Fruit fly (Drosophila melanogaster): ENCODE measurements around the gene IP3K1.

The IP3K1 gene

dm6 chr2L:9757990-9758814, 24.0 kb upstream of the IP3K1 start, which contains the start of gene zf30C (continued):
- TF ChIP-seq shn (GFP tag; optimal IDR thresholded peaks at IDR 0.05) (peak; percentile 93), CG9437 (GFP tag; optimal IDR thresholded peaks at IDR 0.05) (peak; percentile 57), CG18764 (GFP tag; optimal IDR thresholded peaks at IDR 0.05) (peak; percentile 78), CG17568 (GFP tag; optimal IDR thresholded peaks at IDR 0.05) (no peak), CG17361 (GFP tag; IDR thresholded peaks at IDR 0.05) (peak; percentile 77), CG12769 (tag; optimal IDR thresholded peaks at IDR 0.05) (peak; percentile 81), Side (GFP tag; optimal IDR thresholded peaks at IDR 0.05) (peak; percentile 91), Atf3 (GFP tag; optimal IDR thresholded peaks at IDR 0.05) (peak; percentile 84), CG6791 (GFP tag; IDR thresholded peaks at IDR 0.05; ENCODE audit: partially characterized antibody) (no peak), C15 (GFP tag; IDR thresholded peaks at IDR 0.05) (peak; percentile 67; the same call in 1 of the 3 replicates), CG12071 (GFP tag; optimal IDR thresholded peaks at IDR 0.05) (peak; percentile 61), br (optimal IDR thresholded peaks at IDR 0.05) (no peak), ems (GFP tag; optimal IDR thresholded peaks at IDR 0.05) (peak; percentile 89), Neu2 (GFP tag; optimal IDR thresholded peaks at IDR 0.05; ENCODE audit: borderline replicate concordance) (peak; percentile 74), CrebB (tag; optimal IDR thresholded peaks at IDR 0.05) (peak; percentile 61), CG32772 (GFP tag; IDR thresholded peaks at IDR 0.05) (peak; percentile 81), Adf1 (GFP tag; IDR thresholded peaks at IDR 0.05) (peak; percentile 83), dpn (GFP tag; optimal IDR thresholded peaks at IDR 0.05) (peak; percentile 90 to 93), Usf (GFP tag; optimal IDR thresholded peaks at IDR 0.05) (peak; percentile 61), CG13894 (tag; optimal IDR thresholded peaks at IDR 0.05) (peak; percentile 58), mam (GFP tag; optimal IDR thresholded peaks at IDR 0.05) (peak; percentile 97), E2f1 (GFP tag; IDR thresholded peaks at IDR 0.05) (peak; percentile 82), Hey (tag; optimal IDR thresholded peaks at IDR 0.05) (peak; percentile 28), CG16813 (GFP tag; IDR thresholded peaks at IDR 0.05; ENCODE audit: partially characterized antibody) (peak; percentile 35; the same call in 1 of the 3 replicates), CG11456 (GFP tag; IDR thresholded peaks at IDR 0.05) (peak; percentile 93), Atf6 (GFP tag; IDR thresholded peaks at IDR 0.05) (peak; percentile 82), CG6254 (GFP tag; optimal IDR thresholded peaks at IDR 0.05) (peak; percentile 59), crp (GFP tag; optimal IDR thresholded peaks at IDR 0.05) (peak in 1 of 2 experiments; percentile 38), CG2120 (GFP tag; optimal IDR thresholded peaks at IDR 0.05) (peak; percentile 96), CG1233 (GFP tag; optimal IDR thresholded peaks at IDR 0.05) (peak; percentile 62), emc (GFP tag; optimal IDR thresholded peaks at IDR 0.05) (peak; percentile 85), pros (GFP tag; optimal IDR thresholded peaks at IDR 0.05) (no peak), CG15269 (tag; optimal IDR thresholded peaks at IDR 0.05) (peak; percentile 77), CG10543 (GFP tag; optimal IDR thresholded peaks at IDR 0.05) (peak; percentile 83), Stat92E (GFP tag; optimal IDR thresholded peaks at IDR 0.05) (peak in 1 of 3 experiments; percentile 33), gce (GFP tag; IDR thresholded peaks at IDR 0.05) (peak; percentile 64; the same call in 1 of the 3 replicates), CG1529 (GFP tag; optimal IDR thresholded peaks at IDR 0.05) (peak; percentile 51), inv (GFP tag; IDR thresholded peaks at IDR 0.05; ENCODE audit: partially characterized antibody) (peak; percentile 58; the same call in 1 of the 2 replicates), cato (GFP tag; optimal IDR thresholded peaks at IDR 0.05; ENCODE audit: borderline replicate concordance) (peak; percentile 61), CG7357 (GFP tag; IDR thresholded peaks at IDR 0.05) (peak; percentile 63; the same call in 1 of the 3 replicates), Oaz (GFP tag; IDR thresholded peaks at IDR 0.05) (peak; percentile 63), gro (GFP tag; optimal IDR thresholded peaks at IDR 0.05) (peak; percentile 75), CG18599 (GFP tag; optimal IDR thresholded peaks at IDR 0.05) (peak; percentile 85), CG33557 (GFP tag; optimal IDR thresholded peaks at IDR 0.05) (peak; percentile 38), B-H1 (GFP tag; IDR thresholded peaks at IDR 0.05) (peak; percentile 79), Lim3 (GFP tag; IDR thresholded peaks at IDR 0.05) (no peak), sna (GFP tag; IDR thresholded peaks at IDR 0.05; ENCODE audit: partially characterized antibody) (no peak), dan (GFP tag; IDR thresholded peaks at IDR 0.05) (peak; percentile 61)
